Fruit fly (Drosophila melanogaster) whole organism, embryonic: Measurements from ENCODE around the gene LysRS.

Source experiments
- BEAF-32 ChIP-seq: fragments of 200-800 bp; sonication (Bioruptor generic); optimal IDR thresholded peaks from 3 replicates; lab custom pipeline; 2017; ENCODE audit warnings: missing biosample characterization, missing genetic modification characterization, mild to moderate bottlenecking, moderate library complexity, missing genetic modification reagents
- CG11696 ChIP-seq: fragments of 200-800 bp; sonication (Bioruptor generic); IDR thresholded peaks from 2 replicates; pipeline ENCODE4 v1.3.6; 2022; ENCODE audit warnings: missing biosample characterization, missing genetic modification characterization
- CG12104 ChIP-seq: fragments of 200-800 bp; sonication (Bioruptor generic); optimal IDR thresholded peaks from 3 replicates; lab custom pipeline; 2016; ENCODE audit warnings: missing biosample characterization, missing genetic modification characterization
- CG17328 ChIP-seq: fragments of 200-800 bp; sonication (Bioruptor generic); IDR thresholded peaks from 2 replicates; pipeline ENCODE4 v1.3.6; 2022; ENCODE audit warnings: missing biosample characterization, missing genetic modification characterization
- CG17361 ChIP-seq: fragments of 200-800 bp; sonication (Bioruptor generic); IDR thresholded peaks from 3 replicates; pipeline ENCODE4 v1.3.6; 2022; ENCODE audit warnings: missing biosample characterization, missing genetic modification characterization
- CG17612 ChIP-seq: fragments of 200-800 bp; sonication (Bioruptor generic); IDR thresholded peaks from 2 replicates; pipeline ENCODE4 v1.3.6; 2022; ENCODE audit warnings: missing biosample characterization, missing genetic modification characterization
- CG32767 ChIP-seq: fragments of 200-800 bp; sonication (Bioruptor generic); IDR thresholded peaks from 2 replicates; pipeline ENCODE4 v1.3.6; 2022; ENCODE audit warnings: missing biosample characterization, missing genetic modification characterization
- CG6765 ChIP-seq: fragments of 200-800 bp; sonication (Bioruptor generic); optimal IDR thresholded peaks from 3 replicates; lab custom pipeline; 2017; ENCODE audit warnings: missing biosample characterization, mild to moderate bottlenecking, missing genetic modification characterization
- Hey ChIP-seq: fragments of 200-800 bp; sonication (Bioruptor generic); optimal IDR thresholded peaks from 3 replicates; lab custom pipeline; 2018; ENCODE audit warnings: missing biosample characterization, mild to moderate bottlenecking, missing genetic modification characterization
- Kr ChIP-seq: fragments of 200-800 bp; sonication (Bioruptor generic); optimal IDR thresholded peaks from 2 replicates; lab custom pipeline; 2017; ENCODE audit warnings: missing biosample characterization, mild to moderate bottlenecking, missing genetic modification characterization
- repo ChIP-seq: fragments of 200-800 bp; sonication (Bioruptor generic); optimal IDR thresholded peaks from 2 replicates; lab custom pipeline; 2016; ENCODE audit warnings: missing biosample characterization, missing genetic modification characterization
- yki ChIP-seq: fragments of >200 bp; optimal IDR thresholded peaks from 3 replicates; lab custom pipeline; 2018
- z ChIP-seq: fragments of 200-800 bp; sonication (Bioruptor generic); IDR thresholded peaks from 3 replicates; pipeline ENCODE4 v1.3.6; 2022; ENCODE audit warnings: missing biosample characterization, missing genetic modification characterization

- TF ChIP-seq CG17328 (no peak), CG11696 (no peak), BEAF-32 (GFP tag; lab: Kevin White, UChicago) (no peak), z (GFP tag; lab: Robert Waterston, UW) (no peak), CG12104 (GFP tag; lab: Kevin White, UChicago) (no peak), CG6765 (GFP tag; lab: Kevin White, UChicago) (no peak), repo (GFP tag; lab: Kevin White, UChicago) (no peak), yki (no peak), Kr (GFP tag; lab: Kevin White, UChicago) (no peak), CG32767 (GFP tag; lab: Robert Waterston, UW) (no peak), Hey (no peak), CG17612 (GFP tag; lab: Robert Waterston, UW) (no peak), CG17361 (GFP tag; lab: Robert Waterston, UW) (no peak)
Observed at dm6 chrX:9636835-9637234, 28.2 kb upstream of the LysRS start.
